Fruit fly (Drosophila melanogaster) whole organism, embryonic: ENCODE measurements around the gene mv.

ENCODE experiments used
- Atf6 ChIP-seq: fragments of 200-800 bp; sonication (Bioruptor generic); IDR thresholded peaks from 2 replicates; pipeline ENCODE4 v1.3.6; 2022; ENCODE audit warnings: missing biosample characterization, missing genetic modification characterization
- C15 ChIP-seq: fragments of 200-800 bp; sonication (Bioruptor generic); IDR thresholded peaks from 3 replicates; pipeline ENCODE4 v1.3.6; 2022; ENCODE audit warnings: missing biosample characterization, missing genetic modification characterization
- CG10209 ChIP-seq: fragments of 200-800 bp; sonication (Bioruptor generic); optimal IDR thresholded peaks from 3 replicates; lab custom pipeline; 2017; ENCODE audit warnings: missing biosample characterization, mild to moderate bottlenecking, missing genetic modification characterization, missing genetic modification reagents
- CG10543 ChIP-seq: fragments of 200-800 bp; sonication (Bioruptor generic); optimal IDR thresholded peaks from 3 replicates; lab custom pipeline; 2017; ENCODE audit warnings: missing biosample characterization, mild to moderate bottlenecking, missing genetic modification characterization, moderate library complexity
- CG10979 ChIP-seq: fragments of 200-800 bp; sonication (Bioruptor generic); optimal IDR thresholded peaks from 2 replicates; lab custom pipeline; 2018; ENCODE audit warnings: missing biosample characterization, mild to moderate bottlenecking, missing genetic modification characterization, moderate library complexity
- CG11085 ChIP-seq: fragments of 200-800 bp; sonication (Bioruptor generic); IDR thresholded peaks from 2 replicates; pipeline ENCODE4 v1.3.6; 2022; ENCODE audit warnings: missing biosample characterization, missing genetic modification characterization
- CG11093 ChIP-seq: fragments of 200-800 bp; sonication (Bioruptor generic); IDR thresholded peaks from 3 replicates; pipeline ENCODE4 v1.3.6; 2022; ENCODE audit warnings: missing biosample characterization, missing genetic modification characterization
- CG12071 ChIP-seq: fragments of 200-800 bp; sonication (Bioruptor generic); optimal IDR thresholded peaks from 3 replicates; lab custom pipeline; 2018; ENCODE audit warnings: missing biosample characterization, mild to moderate bottlenecking, missing genetic modification characterization
- CG12659 ChIP-seq: fragments of 200-800 bp; sonication (Bioruptor generic); optimal IDR thresholded peaks from 3 replicates; lab custom pipeline; 2017; ENCODE audit warnings: mild to moderate bottlenecking, missing biosample characterization, missing genetic modification reagents, missing genetic modification characterization
- CG12744 ChIP-seq: fragments of 200-800 bp; sonication (Bioruptor generic); optimal IDR thresholded peaks from 2 replicates; lab custom pipeline; 2016; ENCODE audit warnings: missing biosample characterization, missing genetic modification characterization
- CG16779 ChIP-seq: fragments of 200-800 bp; sonication (Bioruptor generic); IDR thresholded peaks from 2 replicates; pipeline ENCODE4 v1.3.6; 2022; ENCODE audit warnings: missing biosample characterization, missing genetic modification characterization
- CG16815 ChIP-seq: fragments of 200-800 bp; sonication (Bioruptor generic); optimal IDR thresholded peaks from 3 replicates; lab custom pipeline; 2017; ENCODE audit warnings: missing biosample characterization, mild to moderate bottlenecking, missing genetic modification characterization
- CG17186 ChIP-seq: fragments of 200-800 bp; sonication (Bioruptor generic); optimal IDR thresholded peaks from 3 replicates; lab custom pipeline; 2017; ENCODE audit warnings: missing biosample characterization, missing genetic modification reagents, missing genetic modification characterization
- CG17361 ChIP-seq: fragments of 200-800 bp; sonication (Bioruptor generic); IDR thresholded peaks from 3 replicates; pipeline ENCODE4 v1.3.6; 2022; ENCODE audit warnings: missing biosample characterization, missing genetic modification characterization
- CG17912 ChIP-seq: fragments of 200-800 bp; sonication (Bioruptor generic); optimal IDR thresholded peaks from 2 replicates; lab custom pipeline; 2018; ENCODE audit warnings: missing biosample characterization, mild to moderate bottlenecking, missing genetic modification characterization
- CG33557 ChIP-seq: fragments of 200-800 bp; sonication (Bioruptor generic); optimal IDR thresholded peaks from 2 replicates; lab custom pipeline; 2019; ENCODE audit warnings: missing biosample characterization, mild to moderate bottlenecking, missing genetic modification characterization, moderate library complexity
- CG4404 ChIP-seq: fragments of 200-800 bp; sonication (Bioruptor generic); IDR thresholded peaks from 2 replicates; pipeline ENCODE4 v1.3.6; 2022; ENCODE audit warnings: missing biosample characterization, missing genetic modification characterization
- CG5245 ChIP-seq: fragments of 200-800 bp; sonication (Bioruptor generic); optimal IDR thresholded peaks from 3 replicates; lab custom pipeline; 2016; ENCODE audit warnings: missing biosample characterization, missing genetic modification characterization
- CG6689 ChIP-seq: fragments of 200-800 bp; sonication (Bioruptor generic); IDR thresholded peaks from 2 replicates; pipeline ENCODE4 v1.3.6; 2022; ENCODE audit warnings: missing biosample characterization, missing genetic modification characterization
- CG6791 ChIP-seq: fragments of 200-800 bp; sonication (Bioruptor generic); IDR thresholded peaks from 3 replicates; pipeline ENCODE4 v1.3.6; 2022; ENCODE audit warnings: missing biosample characterization, missing genetic modification characterization; ENCODE audit not compliant: partially characterized antibody
- CG7987 ChIP-seq: fragments of 200-800 bp; sonication (Bioruptor generic); optimal IDR thresholded peaks from 2 replicates; lab custom pipeline; 2018; ENCODE audit warnings: missing biosample characterization, mild to moderate bottlenecking, missing genetic modification characterization, moderate library complexity
- CG8089 ChIP-seq: fragments of 200-800 bp; sonication (Bioruptor generic); optimal IDR thresholded peaks from 3 replicates; lab custom pipeline; 2016; ENCODE audit warnings: missing biosample characterization, missing genetic modification characterization
- CG8359 ChIP-seq: fragments of 200-800 bp; sonication (Bioruptor generic); optimal IDR thresholded peaks from 2 replicates; lab custom pipeline; 2017; ENCODE audit warnings: missing biosample characterization, mild to moderate bottlenecking, missing genetic modification characterization, borderline replicate concordance
- Camta ChIP-seq: fragments of 200-800 bp; sonication (Bioruptor generic); optimal IDR thresholded peaks from 2 replicates; lab custom pipeline; 2016; ENCODE audit warnings: missing biosample characterization, missing genetic modification characterization
- Dfd ChIP-seq, 2 experiments: fragments of >200 bp; optimal IDR thresholded peaks; 2 replicates each; lab custom pipeline; 2017; ENCODE audit warnings: missing biosample characterization in 2 of 2, missing genetic modification characterization in 2 of 2
- Doc2 ChIP-seq: fragments of 200-800 bp; sonication (Bioruptor generic); IDR thresholded peaks from 2 replicates; pipeline ENCODE4 v1.3.6; 2022; ENCODE audit warnings: missing biosample characterization, missing genetic modification characterization
- Dp ChIP-seq: fragments of 200-800 bp; sonication (Bioruptor generic); optimal IDR thresholded peaks from 2 replicates; lab custom pipeline; 2018; ENCODE audit warnings: missing biosample characterization, mild to moderate bottlenecking, missing genetic modification characterization, moderate library complexity
- HLH3B ChIP-seq: fragments of 200-800 bp; sonication (Bioruptor generic); IDR thresholded peaks from 2 replicates; pipeline ENCODE4 v1.3.6; 2022; ENCODE audit warnings: missing biosample characterization, missing genetic modification characterization
- HmgD ChIP-seq: fragments of 200-800 bp; sonication (Bioruptor generic); optimal IDR thresholded peaks from 3 replicates; lab custom pipeline; 2016; ENCODE audit warnings: missing biosample characterization, missing genetic modification characterization
- Hr51 ChIP-seq, 2 experiments: fragments of 200-800 bp; sonication (Bioruptor generic); optimal IDR thresholded peaks; 2 replicates in 1 of 2; 3 replicates in 1 of 2; lab custom pipeline; 2016 to 2018; ENCODE audit warnings: missing biosample characterization in 2 of 2, missing genetic modification characterization in 2 of 2, mild to moderate bottlenecking in 1 of 2, moderate library complexity in 1 of 2
- Hsf ChIP-seq: fragments of 200-800 bp; sonication (Bioruptor generic); optimal IDR thresholded peaks from 3 replicates; lab custom pipeline; 2016; ENCODE audit warnings: missing biosample characterization, missing genetic modification characterization
- MBD-R2 ChIP-seq: fragments of 200-800 bp; sonication (Bioruptor generic); IDR thresholded peaks from 2 replicates; pipeline ENCODE4 v1.3.6; 2022; ENCODE audit warnings: missing biosample characterization, missing genetic modification characterization
- Oli ChIP-seq: fragments of 200-800 bp; sonication (Bioruptor generic); optimal IDR thresholded peaks from 2 replicates; lab custom pipeline; 2018; ENCODE audit warnings: missing biosample characterization, mild to moderate bottlenecking, missing genetic modification characterization, moderate library complexity
- Rfx ChIP-seq: fragments of 200-800 bp; sonication (Bioruptor generic); IDR thresholded peaks from 2 replicates; pipeline ENCODE4 v1.3.6; 2022; ENCODE audit warnings: missing biosample characterization, missing genetic modification characterization
- Six4 ChIP-seq: fragments of 200-800 bp; sonication (Bioruptor generic); optimal IDR thresholded peaks from 2 replicates; lab custom pipeline; 2016; ENCODE audit warnings: missing biosample characterization, missing genetic modification characterization
- chm ChIP-seq: fragments of 200-800 bp; sonication (Bioruptor generic); IDR thresholded peaks from 2 replicates; pipeline ENCODE4 v1.3.6; 2022; ENCODE audit warnings: missing biosample characterization, missing genetic modification characterization
- fd102C ChIP-seq: fragments of 200-800 bp; sonication (Bioruptor generic); optimal IDR thresholded peaks from 2 replicates; lab custom pipeline; 2018; ENCODE audit warnings: missing biosample characterization, mild to moderate bottlenecking, missing genetic modification characterization, moderate library complexity
- fd3F ChIP-seq: fragments of 200-800 bp; sonication (Bioruptor generic); optimal IDR thresholded peaks from 2 replicates; lab custom pipeline; 2018; ENCODE audit warnings: missing biosample characterization, mild to moderate bottlenecking, missing genetic modification characterization, moderate library complexity
- fd96Cb ChIP-seq: fragments of 200-800 bp; sonication (Bioruptor generic); optimal IDR thresholded peaks from 2 replicates; lab custom pipeline; 2018; ENCODE audit warnings: missing biosample characterization, mild to moderate bottlenecking, missing genetic modification characterization, moderate library complexity
- ham ChIP-seq: fragments of 200-800 bp; sonication (Bioruptor generic); IDR thresholded peaks from 2 replicates; pipeline ENCODE4 v1.3.6; 2022; ENCODE audit warnings: missing biosample characterization, missing genetic modification characterization
- her ChIP-seq: fragments of 200-800 bp; sonication (Bioruptor generic); optimal IDR thresholded peaks from 2 replicates; lab custom pipeline; 2016; ENCODE audit warnings: missing biosample characterization, missing genetic modification characterization
- org-1 ChIP-seq: fragments of 200-800 bp; sonication (Bioruptor generic); optimal IDR thresholded peaks from 2 replicates; lab custom pipeline; 2017; ENCODE audit warnings: missing biosample characterization, missing genetic modification characterization
- p53 ChIP-seq: fragments of 200-800 bp; sonication (Bioruptor generic); optimal IDR thresholded peaks from 2 replicates; lab custom pipeline; 2016; ENCODE audit warnings: missing biosample characterization, missing genetic modification characterization
- pb ChIP-seq: fragments of 200-800 bp; sonication (Bioruptor generic); optimal IDR thresholded peaks from 3 replicates; lab custom pipeline; 2016; ENCODE audit warnings: missing biosample characterization, missing genetic modification characterization
- rib ChIP-seq: fragments of 200-800 bp; sonication (Bioruptor generic); IDR thresholded peaks from 2 replicates; pipeline ENCODE4 v1.3.6; 2022; ENCODE audit warnings: missing biosample characterization, missing genetic modification characterization
- sr ChIP-seq: fragments of 200-800 bp; sonication (Bioruptor generic); IDR thresholded peaks from 3 replicates; pipeline ENCODE4 v1.3.6; 2022; ENCODE audit warnings: missing biosample characterization, missing genetic modification characterization
- tgo ChIP-seq: fragments of 200-800 bp; sonication (Bioruptor generic); IDR thresholded peaks from 3 replicates; pipeline ENCODE4 v1.3.6; 2022; ENCODE audit warnings: missing biosample characterization, missing genetic modification characterization
- trem ChIP-seq: fragments of 200-800 bp; optimal IDR thresholded peaks from 3 replicates; lab custom pipeline; 2019; ENCODE audit warnings: missing biosample characterization, mild to moderate bottlenecking, missing genetic modification characterization, moderate library complexity
- trh ChIP-seq: fragments of 200-800 bp; sonication (Bioruptor generic); optimal IDR thresholded peaks from 2 replicates; lab custom pipeline; 2016; ENCODE audit warnings: missing biosample characterization, missing genetic modification characterization
- vvl ChIP-seq: fragments of 200-800 bp; sonication (Bioruptor generic); IDR thresholded peaks from 2 replicates; pipeline ENCODE4 v1.3.6; 2022; ENCODE audit warnings: missing biosample characterization, missing genetic modification characterization
- zen2 ChIP-seq: fragments of 200-800 bp; sonication (Bioruptor generic); IDR thresholded peaks from 3 replicates; pipeline ENCODE4 v1.3.6; 2022; ENCODE audit warnings: missing biosample characterization, missing genetic modification characterization; ENCODE audit not compliant: partially characterized antibody

mv gene

DNA sequence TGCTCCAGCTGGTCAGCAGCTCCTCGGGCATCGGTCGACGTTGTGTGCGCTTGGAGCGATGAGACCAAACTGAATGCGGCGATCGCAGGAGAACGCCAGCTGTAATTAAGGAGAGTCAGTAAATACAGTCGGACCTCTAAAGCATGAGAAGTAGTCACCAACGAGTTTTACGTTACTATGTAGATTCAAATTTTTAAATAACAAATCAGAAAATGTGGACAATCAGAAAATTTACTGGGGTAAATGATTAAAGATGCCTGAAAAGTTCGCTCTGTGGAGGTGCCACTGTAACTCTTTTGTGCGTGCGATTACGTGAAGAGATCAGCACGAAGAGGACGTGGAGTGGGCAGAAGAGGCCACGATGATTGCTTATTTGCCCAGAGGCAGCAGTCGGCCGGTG lies 1.0 kb downstream of the mv start, which contains the start of gene SCOT (continued):
- TF ChIP-seq CG12071 (GFP tag; lab: Kevin White, UChicago) (peak; percentile 45), trh (no peak), ham (GFP tag; lab: Robert Waterston, UW) (no peak), chm (peak; percentile 69; the same call in 1 of the 2 replicates), fd3F (GFP tag; lab: Kevin White, UChicago) (peak; percentile 51), fd102C (GFP tag; lab: Kevin White, UChicago) (no peak), pb (peak; percentile 58), trem (no peak), Dfd (GFP tag; optimal IDR thresholded peaks at IDR 0.05; lab: Kevin White, UChicago) (no peak), CG11093 (peak; percentile 65; the same call in 2 of the 3 replicates), CG5245 (GFP tag; lab: Kevin White, UChicago) (peak; percentile 40), rib (no peak), sr (peak; percentile 67), CG11085 (GFP tag; lab: Robert Waterston, UW) (no peak), Camta (GFP tag; lab: Kevin White, UChicago) (peak; percentile 76), CG8089 (GFP tag; lab: Kevin White, UChicago) (peak; percentile 48), Hsf (GFP tag; lab: Kevin White, UChicago) (peak; percentile 74), p53 (GFP tag; lab: Kevin White, UChicago) (peak; percentile 28), MBD-R2 (GFP tag; lab: Robert Waterston, UW) (no peak; the same call in 1 of the 2 replicates), vvl (GFP tag; lab: Robert Waterston, UW) (peak; percentile 91), Hr51 (GFP tag; optimal IDR thresholded peaks at IDR 0.05; lab: Kevin White, UChicago) (peak in 1 of 2 experiments; percentile 42), CG12744 (no peak), CG12659 (no peak), zen2 (GFP tag; lab: Robert Waterston, UW) (no peak), Dp (GFP tag; lab: Kevin White, UChicago) (no peak), CG17912 (GFP tag; lab: Kevin White, UChicago) (no peak), CG10979 (tag; lab: Kevin White, UChicago) (no peak), CG10543 (GFP tag; lab: Kevin White, UChicago) (peak; percentile 27), C15 (GFP tag; lab: Robert Waterston, UW) (no peak), CG33557 (GFP tag; lab: Kevin White, UChicago) (no peak), Oli (peak; percentile 81), CG6689 (peak; percentile 85), org-1 (GFP tag; lab: Kevin White, UChicago) (peak; percentile 41), CG4404 (peak; percentile 53), CG8359 (GFP tag; lab: Kevin White, UChicago) (no peak), CG16779 (GFP tag; lab: Robert Waterston, UW) (0 out of 2 replicates have a peak, but pooled peaks have one; percentile 30), her (GFP tag; lab: Kevin White, UChicago) (no peak), CG17361 (GFP tag; lab: Robert Waterston, UW) (no peak; the same call in 2 of the 3 replicates), CG17186 (GFP tag; lab: Kevin White, UChicago) (no peak), HmgD (GFP tag; lab: Kevin White, UChicago) (peak; percentile 35), CG10209 (GFP tag; lab: Kevin White, UChicago) (peak; percentile 66), Six4 (GFP tag; lab: Kevin White, UChicago) (no peak), Doc2 (GFP tag; lab: Robert Waterston, UW) (peak; percentile 56; the same call in 1 of the 2 replicates), tgo (peak; percentile 78), Atf6 (GFP tag; lab: Robert Waterston, UW) (peak; percentile 72; the same call in 1 of the 2 replicates), HLH3B (GFP tag; lab: Robert Waterston, UW) (peak; percentile 80), fd96Cb (tag; lab: Kevin White, UChicago) (peak; percentile 57), CG6791 (GFP tag; lab: Robert Waterston, UW) (no peak), Rfx (GFP tag; lab: Robert Waterston, UW) (peak; percentile 74), CG7987 (GFP tag; lab: Kevin White, UChicago) (no peak), CG16815 (GFP tag; lab: Kevin White, UChicago) (peak; percentile 41)
